Worm (Caenorhabditis elegans): ENCODE results near the gene srd-70.

DNA sequence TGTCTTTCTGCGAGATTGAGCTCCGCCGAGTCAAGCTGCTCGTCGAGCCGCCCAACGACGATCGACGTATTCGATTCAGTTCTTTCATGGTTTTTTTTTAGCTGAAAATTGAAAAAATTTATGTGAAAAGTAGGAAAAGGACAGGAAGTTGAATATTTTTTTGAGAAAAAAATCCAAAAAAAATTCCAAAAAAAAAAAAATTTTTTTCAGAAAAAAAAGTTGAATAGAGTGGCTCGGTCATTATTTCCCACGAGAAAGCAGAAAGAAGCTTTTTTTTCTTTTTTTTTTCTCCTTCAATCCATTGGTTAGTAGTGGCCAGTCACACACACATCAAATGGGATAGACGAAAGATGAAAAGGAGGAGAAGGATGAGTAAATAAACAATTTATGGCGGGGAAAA lies 31.4 kb downstream of the srd-70 start, which contains the start of gene dhcr-7:
- no peak for TF ChIP-seq flt-1 (GFP tag; IDR thresholded peaks at IDR 0.05)
- no peak for TF ChIP-seq med-1 (GFP tag; optimal IDR thresholded peaks at IDR 0.05; ENCODE audit: insufficient read depth)
- no peak for TF ChIP-seq ztf-29 (GFP tag; IDR thresholded peaks at IDR 0.05)
- no peak for TF ChIP-seq ztf-23 (GFP tag; IDR thresholded peaks at IDR 0.05)
- TF ChIP-seq tab-1 (GFP tag; IDR thresholded peaks at IDR 0.05): no peak
- no peak for TF ChIP-seq klf-2 (GFP tag; conservative IDR thresholded peaks at IDR 0.05)
- no peak for TF ChIP-seq ref-1 (GFP tag; conservative IDR thresholded peaks at IDR 0.05)
- no peak for TF ChIP-seq T22C8.4 (GFP tag; IDR thresholded peaks at IDR 0.05)
- no peak for TF ChIP-seq cog-1 (tag; optimal IDR thresholded peaks at IDR 0.05)
